Worm (Caenorhabditis elegans): Measurements from ENCODE around the gene rsp-3.

Gene rsp-3

DNA sequence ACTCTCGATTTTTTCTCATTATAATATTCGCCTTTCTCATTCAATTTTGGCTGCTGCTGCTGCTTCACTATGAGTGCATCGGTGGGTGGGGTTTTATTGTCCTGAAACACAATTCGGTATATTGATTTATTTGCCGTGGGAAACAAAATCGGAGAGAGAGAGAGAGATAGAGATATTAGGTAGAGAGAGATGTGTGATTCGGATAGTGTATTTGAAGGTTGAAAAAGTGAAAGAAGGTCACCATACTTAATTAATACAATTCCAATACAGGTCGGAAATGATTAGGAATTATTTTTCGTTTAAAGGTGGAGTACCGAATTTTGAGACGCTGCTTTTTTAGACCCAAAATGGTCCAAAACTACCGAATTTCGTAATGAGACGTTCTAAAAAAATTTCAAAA lies 25.5 kb downstream of the rsp-3 start, which contains the start of gene tpst-1:
TSS of gene tpst-1 (minus strand) at position 101 of the 400 bp plus-strand sequence.
- TF ChIP-seq unc-62 (GFP tag; optimal IDR thresholded peaks at IDR 0.05): no peak

DNA sequence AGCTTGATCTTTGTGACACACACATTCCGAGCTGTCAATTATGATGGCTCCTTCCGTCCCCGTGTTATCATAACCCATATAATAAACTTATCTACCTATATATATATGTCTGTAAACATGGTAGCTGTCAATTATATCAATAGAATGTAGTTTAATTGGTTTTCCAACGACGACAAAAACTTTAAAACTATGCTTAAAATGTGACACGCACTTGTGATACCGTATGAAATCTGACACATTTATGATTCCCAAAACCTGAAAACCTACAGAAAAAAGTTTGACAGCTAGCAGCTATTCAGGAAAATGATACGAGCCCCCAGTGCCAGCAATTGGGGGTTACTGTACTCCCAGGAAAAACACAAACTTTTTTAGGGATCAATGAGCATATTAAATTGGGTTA lies 29.1 kb downstream of the rsp-3 start:
- TF ChIP-seq unc-62 (GFP tag; optimal IDR thresholded peaks at IDR 0.05): no peak

DNA sequence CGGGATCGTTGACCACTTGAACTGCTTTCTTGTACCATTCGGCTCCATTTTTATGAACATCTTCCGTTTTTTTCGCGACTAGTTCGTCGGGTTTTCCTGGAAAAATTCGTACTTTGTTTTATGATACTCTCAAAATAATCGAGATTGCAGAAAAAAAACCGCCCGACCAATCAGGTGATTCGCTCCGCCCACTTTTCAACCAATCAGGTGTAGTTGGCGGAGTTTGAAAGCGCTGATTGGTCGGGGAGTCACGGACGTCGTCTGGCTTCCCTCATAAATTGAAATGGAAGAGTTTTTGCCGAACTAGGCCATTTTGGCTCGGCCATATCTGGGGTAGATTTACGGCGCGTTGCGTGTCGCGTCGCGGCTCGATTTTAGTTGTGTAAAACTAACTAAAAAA lies 35.1 kb downstream of the rsp-3 start:
- TF ChIP-seq unc-62 (GFP tag; optimal IDR thresholded peaks at IDR 0.05): no peak

DNA sequence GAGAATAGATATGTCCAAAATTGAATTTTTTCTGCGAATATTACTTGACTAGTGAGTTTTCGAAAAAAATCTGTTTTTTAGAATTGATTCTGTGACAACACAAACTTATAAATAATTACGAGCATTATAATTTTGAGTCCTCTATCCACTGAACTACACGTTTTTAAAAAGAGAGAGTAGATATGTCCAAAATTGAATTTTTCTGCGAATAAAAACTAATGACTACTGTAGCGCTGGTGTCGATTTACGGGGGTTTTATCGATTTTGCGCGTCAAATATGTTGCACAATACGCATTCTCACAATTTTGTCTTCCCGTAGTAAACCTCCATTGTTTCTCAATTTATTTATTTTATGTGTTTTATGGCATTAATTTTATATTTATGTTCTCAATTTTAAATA lies 35.8 kb downstream of the rsp-3 start:
- TF ChIP-seq unc-62 (GFP tag; optimal IDR thresholded peaks at IDR 0.05): no peak

DNA sequence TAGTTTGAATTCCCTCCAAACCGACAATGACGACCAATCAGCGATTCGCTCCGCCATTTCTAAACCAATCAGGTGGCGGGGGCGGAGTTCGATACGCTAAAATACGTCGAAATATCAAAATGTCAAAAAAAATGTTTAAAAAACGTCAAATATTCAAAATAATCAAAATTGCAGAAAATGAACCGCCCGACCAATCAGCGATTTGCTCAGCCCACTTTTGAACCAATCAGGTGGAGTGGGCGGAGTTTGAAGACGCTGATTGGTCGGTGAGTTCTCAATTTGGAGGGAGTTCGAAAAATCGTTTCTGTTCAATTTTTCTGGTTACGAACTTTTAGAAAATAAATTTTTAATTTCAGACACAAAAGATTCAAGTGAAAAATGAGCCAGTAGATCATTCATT lies 43.1 kb downstream of the rsp-3 start:
- TF ChIP-seq unc-62 (GFP tag; optimal IDR thresholded peaks at IDR 0.05): no peak

DNA sequence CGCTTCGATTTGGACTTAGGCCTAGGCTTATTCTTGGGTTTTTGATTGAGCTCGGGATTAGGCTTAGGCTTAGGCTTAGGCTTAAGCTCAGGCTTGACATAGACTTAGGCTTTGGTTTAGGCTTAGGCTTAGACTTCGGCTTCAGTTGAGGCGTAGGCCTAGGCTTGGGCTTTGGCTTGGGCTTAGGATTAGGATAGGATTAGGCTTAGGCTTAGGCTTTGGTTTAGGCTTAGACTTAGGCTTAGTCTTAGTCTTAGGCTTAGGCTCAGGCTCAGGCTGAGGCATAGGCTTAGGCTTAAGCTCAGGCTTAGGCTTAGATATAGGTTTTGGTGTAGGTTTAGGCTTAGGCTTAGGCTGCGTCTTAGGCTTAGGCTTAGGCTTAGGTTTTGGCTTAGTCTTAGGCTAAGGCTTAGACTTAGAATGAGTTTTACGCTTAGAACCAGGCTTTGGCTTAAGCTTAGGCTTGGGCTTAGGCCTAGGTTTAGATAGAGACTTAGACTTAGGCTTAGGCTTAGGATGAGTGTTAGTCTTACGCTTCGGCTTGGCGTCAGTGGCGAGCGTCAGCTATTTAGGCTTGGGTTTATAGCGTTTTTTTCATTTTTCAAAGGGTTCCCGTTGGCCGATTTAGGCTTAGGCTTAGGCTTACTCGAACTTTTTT lies 45.1 kb downstream of the rsp-3 start:
- TF ChIP-seq unc-62 (GFP tag; optimal IDR thresholded peaks at IDR 0.05): no peak

DNA sequence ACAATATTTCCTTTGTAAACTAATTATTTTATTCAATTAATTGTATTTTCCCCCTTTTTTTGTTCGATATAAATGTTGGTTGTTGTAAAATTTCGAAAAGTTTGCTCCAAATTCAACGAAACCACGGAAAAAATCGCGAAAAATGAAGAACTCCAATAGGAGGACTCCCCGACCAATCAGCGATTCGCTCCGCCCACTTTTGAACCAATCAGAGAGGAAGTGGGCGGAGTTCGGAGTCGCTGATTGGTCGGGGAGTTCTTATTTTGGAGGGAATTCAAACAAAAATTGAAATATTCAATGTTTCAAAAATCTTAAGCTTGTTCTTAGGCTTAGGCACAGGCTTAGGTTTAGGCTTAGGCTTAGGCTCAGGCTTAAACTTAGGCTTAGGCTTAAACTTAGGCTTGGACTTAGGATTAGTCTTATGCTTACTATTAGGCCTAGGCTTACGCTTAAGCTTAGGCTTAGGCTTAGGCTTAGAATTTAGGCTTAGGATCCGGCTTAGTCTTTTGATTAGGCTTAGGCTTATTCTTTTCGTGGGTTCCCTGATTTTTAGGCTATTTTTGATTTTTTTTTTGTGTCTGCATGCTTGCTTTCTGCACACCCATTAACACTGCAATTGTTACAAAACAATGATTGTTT lies 47.2 kb downstream of the rsp-3 start:
- no peak for TF ChIP-seq unc-62 (GFP tag; optimal IDR thresholded peaks at IDR 0.05)

DNA sequence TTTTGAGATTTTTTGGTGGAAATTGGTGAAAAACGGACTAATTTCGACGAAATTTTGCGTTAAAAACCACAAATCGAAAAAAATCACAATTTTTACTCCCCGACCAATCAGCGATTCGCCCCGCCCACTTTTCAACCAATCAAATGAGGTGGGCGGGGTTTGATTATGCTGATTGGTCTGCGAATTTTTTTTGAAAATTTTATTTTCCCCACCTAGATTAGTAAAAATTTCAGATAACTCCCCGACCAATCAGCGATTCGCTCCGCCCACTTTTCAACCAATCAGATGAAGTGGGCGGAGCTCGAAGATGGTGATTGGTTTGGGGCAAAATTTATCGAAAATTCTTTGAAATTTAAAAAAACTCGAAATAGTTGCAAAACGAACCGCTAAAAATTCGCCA lies 48.5 kb downstream of the rsp-3 start:
- no peak for TF ChIP-seq unc-62 (GFP tag; optimal IDR thresholded peaks at IDR 0.05)

DNA sequence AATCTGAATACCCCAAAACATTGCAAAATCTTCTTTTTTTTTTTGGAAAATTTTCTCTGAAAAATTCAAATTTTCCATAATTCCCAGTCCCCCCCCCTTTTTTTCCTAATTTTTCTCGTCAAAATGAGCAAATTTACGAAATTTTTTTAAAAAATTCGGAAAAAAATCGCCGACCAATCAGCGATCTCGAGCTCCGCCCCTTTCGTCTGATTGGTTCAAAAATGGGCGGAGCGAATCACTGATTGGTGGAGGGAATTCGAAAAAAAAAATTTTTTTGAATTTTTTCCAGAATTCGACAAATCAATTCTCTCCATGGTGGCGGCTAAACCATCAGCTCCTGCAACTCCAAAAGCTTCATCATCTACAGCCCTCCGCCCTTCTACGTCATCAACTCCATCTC lies 49.1 kb downstream of the rsp-3 start:
- no peak for TF ChIP-seq unc-62 (GFP tag; optimal IDR thresholded peaks at IDR 0.05)
